Worm (Caenorhabditis elegans) whole organism, L3 larva: ENCODE measurements around the gene unc-112.

ENCODE experiments used
- R02D3.7 ChIP-seq: fragments of 150-350 bp; optimal IDR thresholded peaks from 2 replicates; lab custom pipeline; 2014; ENCODE audit warnings: missing biosample characterization, missing genetic modification characterization
- ZK546.5 ChIP-seq: sonication (generic microtip); optimal IDR thresholded peaks from 2 replicates; lab custom pipeline; 2017; ENCODE audit warnings: missing biosample characterization, missing genetic modification characterization
- aly-2 ChIP-seq: fragments of 150-350 bp; optimal IDR thresholded peaks from 2 replicates; lab custom pipeline; 2014; ENCODE audit warnings: missing biosample characterization, missing genetic modification characterization
- ama-1 ChIP-seq: fragments of 150-350 bp; optimal IDR thresholded peaks from 2 replicates; lab custom pipeline; 2018
- ceh-16 ChIP-seq: sonication (generic microtip); optimal IDR thresholded peaks from 2 replicates; lab custom pipeline; 2017; ENCODE audit warnings: missing biosample characterization, missing genetic modification characterization
- ceh-28 ChIP-seq: fragments of 150-350 bp; optimal IDR thresholded peaks from 2 replicates; lab custom pipeline; 2014; ENCODE audit warnings: missing biosample characterization, missing genetic modification reagents, missing genetic modification characterization
- ceh-82 ChIP-seq: fragments of 150-350 bp; optimal IDR thresholded peaks from 2 replicates; lab custom pipeline; 2014; ENCODE audit warnings: missing biosample characterization, missing genetic modification characterization
- ceh-9 ChIP-seq: sonication (generic microtip); optimal IDR thresholded peaks from 2 replicates; lab custom pipeline; 2018; ENCODE audit warnings: missing biosample characterization, missing genetic modification characterization
- daf-12 ChIP-seq: fragments of 150-350 bp; optimal IDR thresholded peaks from 2 replicates; lab custom pipeline; 2014; ENCODE audit warnings: missing biosample characterization, missing genetic modification reagents, missing genetic modification characterization
- egl-27 ChIP-seq: sonication (generic microtip); optimal IDR thresholded peaks from 4 replicates; lab custom pipeline; 2017; ENCODE audit warnings: missing biosample characterization, missing genetic modification reagents, missing genetic modification characterization
- egl-5 ChIP-seq: fragments of 150-350 bp; optimal IDR thresholded peaks from 2 replicates; lab custom pipeline; 2017; ENCODE audit warnings: missing biosample characterization, missing genetic modification reagents, missing genetic modification characterization, inconsistent platforms
- elt-1 ChIP-seq: fragments of 150-350 bp; optimal IDR thresholded peaks from 2 replicates; lab custom pipeline; 2014; ENCODE audit warnings: missing biosample characterization, missing genetic modification characterization
- elt-2 ChIP-seq: sonication (generic microtip); optimal IDR thresholded peaks from 2 replicates; lab custom pipeline; 2016; ENCODE audit warnings: missing genetic modification reagents, mild to moderate bottlenecking, missing genetic modification characterization, missing compliant biosample characterization
- elt-3 ChIP-seq, 3 experiments: fragments of 150-350 bp in 1 of 3; sonication (generic microtip) in 2 of 3; optimal IDR thresholded peaks; 2 replicates in 2 of 3; 4 replicates in 1 of 3; lab custom pipeline; 2014 to 2017; ENCODE audit warnings: missing biosample characterization in 3 of 3, missing genetic modification characterization in 3 of 3
- eor-1 ChIP-seq, 2 experiments: fragments of 150-350 bp; optimal IDR thresholded peaks; 2 replicates each; lab custom pipeline; 2014 to 2018; ENCODE audit warnings: missing biosample characterization in 2 of 2, missing genetic modification characterization in 2 of 2
- fkh-10 ChIP-seq: sonication (generic microtip); optimal IDR thresholded peaks from 2 replicates; lab custom pipeline; 2017; ENCODE audit warnings: missing biosample characterization, missing genetic modification reagents, missing genetic modification characterization
- fkh-2 ChIP-seq: fragments of 150-350 bp; optimal IDR thresholded peaks from 2 replicates; lab custom pipeline; 2014; ENCODE audit warnings: missing biosample characterization, missing genetic modification reagents, missing genetic modification characterization
- fos-1 ChIP-seq: fragments of 150-350 bp; optimal IDR thresholded peaks from 2 replicates; lab custom pipeline; 2014; ENCODE audit warnings: missing biosample characterization, missing genetic modification characterization
- hmg-11 ChIP-seq: sonication (generic microtip); optimal IDR thresholded peaks from 2 replicates; lab custom pipeline; 2016; ENCODE audit warnings: missing genetic modification characterization, missing compliant biosample characterization
- jun-1 ChIP-seq: fragments of 150-350 bp; optimal IDR thresholded peaks from 2 replicates; lab custom pipeline; 2014; ENCODE audit warnings: missing biosample characterization, missing genetic modification reagents, missing genetic modification characterization
- lin-15B ChIP-seq: fragments of 150-350 bp; optimal IDR thresholded peaks from 2 replicates; lab custom pipeline; 2014; ENCODE audit warnings: missing biosample characterization, missing genetic modification characterization
- lin-39 ChIP-seq: fragments of 150-350 bp; optimal IDR thresholded peaks from 2 replicates; lab custom pipeline; 2018; ENCODE audit warnings: missing biosample characterization, missing genetic modification reagents, missing genetic modification characterization
- lsy-12 ChIP-seq: sonication (generic microtip); optimal IDR thresholded peaks from 2 replicates; lab custom pipeline; 2016; ENCODE audit warnings: mild to moderate bottlenecking, missing genetic modification characterization, missing compliant biosample characterization
- mdl-1 ChIP-seq: fragments of 150-350 bp; optimal IDR thresholded peaks from 2 replicates; lab custom pipeline; 2014; ENCODE audit warnings: missing biosample characterization, missing genetic modification characterization
- mml-1 ChIP-seq: fragments of 150-350 bp; sonication (generic microtip); optimal IDR thresholded peaks from 3 replicates; lab custom pipeline; 2014; ENCODE audit warnings: missing biosample characterization, missing genetic modification characterization
- nfya-1 ChIP-seq: sonication (generic microtip); optimal IDR thresholded peaks from 2 replicates; lab custom pipeline; 2017; ENCODE audit warnings: missing genetic modification characterization, mild to moderate bottlenecking, missing compliant biosample characterization, antibody characterized with exemption, moderate library complexity; ENCODE audit not compliant: insufficient read depth
- nhr-11 ChIP-seq: fragments of 150-350 bp; optimal IDR thresholded peaks from 2 replicates; lab custom pipeline; 2014; ENCODE audit warnings: missing biosample characterization, missing genetic modification characterization
- nhr-12 ChIP-seq: fragments of 150-350 bp; optimal IDR thresholded peaks from 2 replicates; lab custom pipeline; 2014; ENCODE audit warnings: missing biosample characterization, missing genetic modification characterization
- nhr-23 ChIP-seq: fragments of 150-350 bp; optimal IDR thresholded peaks from 2 replicates; lab custom pipeline; 2014; ENCODE audit warnings: missing biosample characterization, missing genetic modification reagents, missing genetic modification characterization
- nhr-237 ChIP-seq: fragments of 150-350 bp; optimal IDR thresholded peaks from 2 replicates; lab custom pipeline; 2014; ENCODE audit warnings: missing biosample characterization, missing genetic modification characterization
- nhr-25 ChIP-seq: sonication (generic microtip); optimal IDR thresholded peaks from 2 replicates; lab custom pipeline; 2017; ENCODE audit warnings: missing biosample characterization, missing genetic modification characterization
- nhr-28 ChIP-seq: fragments of 150-350 bp; optimal IDR thresholded peaks from 2 replicates; lab custom pipeline; 2014; ENCODE audit warnings: missing biosample characterization, missing genetic modification characterization
- nhr-43 ChIP-seq: sonication (generic microtip); optimal IDR thresholded peaks from 2 replicates; lab custom pipeline; 2016; ENCODE audit warnings: mild to moderate bottlenecking, missing genetic modification characterization, missing compliant biosample characterization; ENCODE audit not compliant: poor library complexity, severe bottlenecking
- nhr-67 ChIP-seq: fragments of 150-350 bp; optimal IDR thresholded peaks from 2 replicates; lab custom pipeline; 2014; ENCODE audit warnings: missing biosample characterization, missing genetic modification characterization
- nhr-76 ChIP-seq: fragments of 150-350 bp; sonication (generic microtip); optimal IDR thresholded peaks from 5 replicates; lab custom pipeline; 2014; ENCODE audit warnings: missing biosample characterization, missing genetic modification characterization
- nhr-77 ChIP-seq: fragments of 150-350 bp; optimal IDR thresholded peaks from 2 replicates; lab custom pipeline; 2014; ENCODE audit warnings: missing biosample characterization, missing genetic modification characterization
- pha-4 ChIP-seq: fragments of 150-350 bp; optimal IDR thresholded peaks from 2 replicates; lab custom pipeline; 2014; ENCODE audit warnings: missing biosample characterization, missing genetic modification reagents, missing genetic modification characterization
- pqm-1 ChIP-seq: fragments of 150-350 bp; optimal IDR thresholded peaks from 2 replicates; lab custom pipeline; 2017; ENCODE audit warnings: missing biosample characterization, missing genetic modification characterization, inconsistent platforms
- sea-2 ChIP-seq: fragments of 150-350 bp; sonication (generic microtip); optimal IDR thresholded peaks from 4 replicates; lab custom pipeline; 2014; ENCODE audit warnings: missing biosample characterization, missing genetic modification reagents, missing genetic modification characterization
- skn-1 ChIP-seq: fragments of 150-350 bp; optimal IDR thresholded peaks from 2 replicates; lab custom pipeline; 2014; ENCODE audit warnings: missing biosample characterization, missing genetic modification characterization
- snpc-4 ChIP-seq: fragments of 150-350 bp; optimal IDR thresholded peaks from 2 replicates; lab custom pipeline; 2014; ENCODE audit warnings: missing biosample characterization, missing genetic modification characterization
- tbx-2 ChIP-seq: sonication (generic microtip); optimal IDR thresholded peaks from 2 replicates; lab custom pipeline; 2016; ENCODE audit warnings: mild to moderate bottlenecking, missing genetic modification characterization, missing compliant biosample characterization
- unc-39 ChIP-seq: sonication (generic microtip); optimal IDR thresholded peaks from 4 replicates; lab custom pipeline; 2017; ENCODE audit warnings: missing biosample characterization, missing genetic modification characterization
- unc-62 ChIP-seq: fragments of 150-350 bp; sonication (generic microtip); optimal IDR thresholded peaks from 4 replicates; lab custom pipeline; 2014; ENCODE audit warnings: missing biosample characterization, missing genetic modification reagents, missing genetic modification characterization
- zag-1 ChIP-seq: fragments of 150-350 bp; optimal IDR thresholded peaks from 2 replicates; lab custom pipeline; 2014; ENCODE audit warnings: missing biosample characterization, missing genetic modification characterization
- ztf-11 ChIP-seq: fragments of 150-350 bp; optimal IDR thresholded peaks from 2 replicates; lab custom pipeline; 2014; ENCODE audit warnings: missing biosample characterization, missing genetic modification characterization
- ztf-4 ChIP-seq: fragments of 150-350 bp; optimal IDR thresholded peaks from 2 replicates; lab custom pipeline; 2014; ENCODE audit warnings: missing biosample characterization, missing genetic modification characterization

unc-112 gene

ce11 chrV:14696604-14697307 is at the start of gene unc-112:
Gene unc-112, minus strand, starts transcription at chrV:14696654.
- TF ChIP-seq lin-39 (tag; lab: Kevin White, UChicago) (peak; percentile 57), sea-2 (GFP tag; lab: Kevin White, UChicago) (peak; percentile 9), egl-5 (tag; lab: Kevin White, UChicago) (peak; percentile 57), lin-15B (tag; lab: Kevin White, UChicago) (peak; percentile 59), nhr-12 (tag; lab: Kevin White, UChicago) (no peak), tbx-2 (no peak), eor-1 (tag; optimal IDR thresholded peaks at IDR 0.05; lab: Kevin White, UChicago) (no peak), R02D3.7 (peak; percentile 12), mdl-1 (no peak), ztf-11 (tag; lab: Kevin White, UChicago) (no peak), skn-1 (tag; lab: Kevin White, UChicago) (peak; percentile 26), hmg-11 (tag; lab: Kevin White, UChicago) (peak; percentile 82), ztf-4 (tag; lab: Kevin White, UChicago) (no peak), zag-1 (no peak), fkh-10 (no peak), ZK546.5 (tag; lab: Kevin White, UChicago) (no peak), elt-3 (tag; optimal IDR thresholded peaks at IDR 0.05; lab: Kevin White, UChicago) (no peak), nhr-11 (tag; lab: Kevin White, UChicago) (peak; percentile 55), unc-39 (tag; lab: Kevin White, UChicago) (no peak), aly-2 (tag; lab: Kevin White, UChicago) (no peak), unc-62 (GFP tag; lab: Kevin White, UChicago) (peak; percentile 18), egl-27 (tag; lab: Kevin White, UChicago) (no peak), nhr-28 (no peak), ama-1 (lab: Kevin White, UChicago) (no peak), nhr-25 (tag; lab: Kevin White, UChicago) (peak; percentile 85), nhr-67 (tag; lab: Kevin White, UChicago) (no peak), pqm-1 (tag; lab: Kevin White, UChicago) (peak; percentile 44), ceh-16 (tag; lab: Kevin White, UChicago) (no peak), nhr-237 (tag; lab: Kevin White, UChicago) (no peak), nhr-23 (tag; lab: Kevin White, UChicago) (peak; percentile 46), fkh-2 (tag; lab: Kevin White, UChicago) (no peak), snpc-4 (peak; percentile 77), ceh-9 (tag; lab: Kevin White, UChicago) (no peak), fos-1 (peak; percentile 59), jun-1 (tag; lab: Kevin White, UChicago) (peak; percentile 38), lsy-12 (peak; percentile 3), daf-12 (tag; lab: Kevin White, UChicago) (no peak), nhr-43 (tag; lab: Kevin White, UChicago) (peak; percentile 25), ceh-28 (peak; percentile 15), elt-1 (tag; lab: Kevin White, UChicago) (no peak), ceh-82 (no peak), nhr-76 (tag; lab: Kevin White, UChicago) (peak; percentile 15), elt-2 (tag; lab: Kevin White, UChicago) (peak; percentile 73), nfya-1 (tag; lab: Kevin White, UChicago) (peak; percentile 85), nhr-77 (tag; lab: Kevin White, UChicago) (no peak), mml-1 (tag; lab: Kevin White, UChicago) (no peak), pha-4 (peak; percentile 80)
- TF ChIP-seq, all 47 proteins: peak for 22
